Fruit fly (Drosophila melanogaster) whole organism, adult: ENCODE data around the gene CG7714.

Source experiments
- CG11617 ChIP-seq: fragments of 200-800 bp; sonication (Bioruptor generic); optimal IDR thresholded peaks from 2 replicates; lab custom pipeline; 2017; ENCODE audit warnings: mild to moderate bottlenecking, missing biosample characterization, missing genetic modification reagents, missing genetic modification characterization
- CG12768 ChIP-seq: fragments of 200-800 bp; sonication (Bioruptor generic); optimal IDR thresholded peaks from 2 replicates; lab custom pipeline; 2017; ENCODE audit warnings: missing biosample characterization, missing genetic modification characterization, mild to moderate bottlenecking, moderate library complexity, missing genetic modification reagents
- CG14711 ChIP-seq: fragments of 200-800 bp; sonication (Bioruptor generic); optimal IDR thresholded peaks from 2 replicates; lab custom pipeline; 2018; ENCODE audit warnings: missing biosample characterization, mild to moderate bottlenecking, missing genetic modification characterization, moderate library complexity
- CG1620 ChIP-seq: fragments of 200-800 bp; sonication (Bioruptor generic); optimal IDR thresholded peaks from 2 replicates; lab custom pipeline; 2016; ENCODE audit warnings: missing biosample characterization, missing genetic modification characterization
- CG33017 ChIP-seq: fragments of 200-800 bp; sonication (Bioruptor generic); optimal IDR thresholded peaks from 2 replicates; lab custom pipeline; 2018; ENCODE audit warnings: missing biosample characterization, mild to moderate bottlenecking, missing genetic modification characterization, moderate library complexity
- CG5204 ChIP-seq: fragments of 200-800 bp; sonication (Bioruptor generic); optimal IDR thresholded peaks from 2 replicates; lab custom pipeline; 2016; ENCODE audit warnings: missing biosample characterization, missing genetic modification characterization
- CG7045 ChIP-seq: fragments of 200-800 bp; sonication (Bioruptor generic); optimal IDR thresholded peaks from 2 replicates; lab custom pipeline; 2017; ENCODE audit warnings: missing biosample characterization, mild to moderate bottlenecking, missing genetic modification characterization
- CG7101 ChIP-seq: fragments of 200-800 bp; sonication (Bioruptor generic); optimal IDR thresholded peaks from 2 replicates; lab custom pipeline; 2018; ENCODE audit warnings: missing biosample characterization, mild to moderate bottlenecking, missing genetic modification characterization, moderate library complexity
- Clk ChIP-seq: fragments of 200-800 bp; sonication (Bioruptor generic); optimal IDR thresholded peaks from 2 replicates; lab custom pipeline; 2017; ENCODE audit warnings: missing biosample characterization, missing genetic modification characterization
- Crg-1 ChIP-seq: fragments of 200-800 bp; sonication (Bioruptor generic); optimal IDR thresholded peaks from 2 replicates; lab custom pipeline; 2016; ENCODE audit warnings: missing biosample characterization, missing genetic modification characterization
- Hr96 ChIP-seq: fragments of 200-800 bp; sonication (Bioruptor generic); optimal IDR thresholded peaks from 2 replicates; lab custom pipeline; 2016; ENCODE audit warnings: missing biosample characterization, missing genetic modification characterization
- Mnt ChIP-seq: fragments of 200-800 bp; sonication (Bioruptor generic); optimal IDR thresholded peaks from 2 replicates; lab custom pipeline; 2016; ENCODE audit warnings: missing biosample characterization, mild to moderate bottlenecking, missing genetic modification characterization
- bab1 ChIP-seq: fragments of 200-800 bp; sonication (Bioruptor generic); optimal IDR thresholded peaks from 3 replicates; lab custom pipeline; 2019; ENCODE audit warnings: missing biosample characterization, mild to moderate bottlenecking, missing genetic modification characterization, moderate library complexity
- cic ChIP-seq: fragments of 200-800 bp; sonication (Bioruptor generic); optimal IDR thresholded peaks from 2 replicates; lab custom pipeline; 2017; ENCODE audit warnings: missing biosample characterization, mild to moderate bottlenecking, missing genetic modification characterization, moderate library complexity
- cnc ChIP-seq, 2 experiments: fragments of >200 bp; optimal IDR thresholded peaks; 2 replicates each; lab custom pipeline; 2017
- kay ChIP-seq: fragments of 200-800 bp; sonication (Bioruptor generic); peaks from one replicate; lab custom pipeline; 2016; ENCODE audit warnings: missing biosample characterization, missing genetic modification characterization, borderline replicate concordance
- pad ChIP-seq: fragments of 200-800 bp; sonication (Bioruptor generic); optimal IDR thresholded peaks from 3 replicates; lab custom pipeline; 2017; ENCODE audit warnings: missing biosample characterization, missing genetic modification characterization, mild to moderate bottlenecking, moderate library complexity, missing genetic modification reagents
- tj ChIP-seq: fragments of 200-800 bp; sonication (Bioruptor generic); optimal IDR thresholded peaks from 3 replicates; lab custom pipeline; 2017; ENCODE audit warnings: missing biosample characterization, mild to moderate bottlenecking, missing genetic modification characterization, moderate library complexity
- toe ChIP-seq: fragments of 200-800 bp; sonication (Bioruptor generic); optimal IDR thresholded peaks from 2 replicates; lab custom pipeline; 2016; ENCODE audit warnings: missing biosample characterization, missing genetic modification characterization

Gene CG7714

dm6 chr3R:18706289-18706688 is 19.9 kb downstream of the CG7714 start:
- no peak for TF ChIP-seq Crg-1
- TF ChIP-seq CG14711 (tag; lab: Kevin White, UChicago) = no peak
- TF ChIP-seq Mnt = no peak
- TF ChIP-seq pad (GFP tag; lab: Kevin White, UChicago) = no peak
- no peak for TF ChIP-seq CG7045 (GFP tag; lab: Kevin White, UChicago)
- no peak for TF ChIP-seq CG1620 (GFP tag; lab: Kevin White, UChicago)
- TF ChIP-seq Hr96 (GFP tag; lab: Kevin White, UChicago) = no peak
- no peak for TF ChIP-seq toe (GFP tag; lab: Kevin White, UChicago)
- no peak for TF ChIP-seq bab1 (GFP tag; lab: Kevin White, UChicago)
- TF ChIP-seq Clk = no peak
- no peak for TF ChIP-seq CG12768 (GFP tag; lab: Kevin White, UChicago)
- no peak for TF ChIP-seq CG11617 (GFP tag; lab: Kevin White, UChicago)
- no peak for TF ChIP-seq cic (GFP tag; lab: Kevin White, UChicago)
- TF ChIP-seq kay (GFP tag; lab: Kevin White, UChicago) = no peak

- TF ChIP-seq kay (GFP tag; lab: Kevin White, UChicago) = no peak
- peak; percentile 77 for TF ChIP-seq pad (GFP tag; lab: Kevin White, UChicago)
Measured at dm6 chr3R:18705150-18705549, 21.1 kb downstream of the CG7714 start, which contains the start of the genes ChAT and VAChT. Gene ChAT (plus strand): TSS chr3R:18705501. Gene VAChT (plus strand): TSS chr3R:18705501.

dm6 chr3R:18703514-18703913 is 22.7 kb downstream of the CG7714 start:
- TF ChIP-seq CG7101 = no peak
- TF ChIP-seq pad (GFP tag; lab: Kevin White, UChicago) = no peak
- TF ChIP-seq bab1 (GFP tag; lab: Kevin White, UChicago) = no peak
- TF ChIP-seq CG12768 (GFP tag; lab: Kevin White, UChicago) = no peak
- TF ChIP-seq Hr96 (GFP tag; lab: Kevin White, UChicago) = no peak

dm6 chr3R:18698855-18699569 is 27.2 kb downstream of the CG7714 start:
- TF ChIP-seq Crg-1 = no peak
- TF ChIP-seq CG5204 (GFP tag; lab: Kevin White, UChicago) = no peak
- TF ChIP-seq pad (GFP tag; lab: Kevin White, UChicago) = peak; percentile 93
- TF ChIP-seq bab1 (GFP tag; lab: Kevin White, UChicago) = no peak
- TF ChIP-seq Clk = no peak
- TF ChIP-seq CG7045 (GFP tag; lab: Kevin White, UChicago) = no peak

dm6 chr3R:18694952-18695351 is 31.3 kb downstream of the CG7714 start, which contains the start of gene CG34282:
Gene CG34282 (plus strand): TSS chr3R:18695252.
- no peak for TF ChIP-seq tj (GFP tag; lab: Kevin White, UChicago)

dm6 chr3R:18693611-18694010 is 32.6 kb downstream of the CG7714 start, which contains the start of gene CG14300:
Gene CG14300 (minus strand): TSS chr3R:18693711.
- TF ChIP-seq Clk (no peak), cic (GFP tag; lab: Kevin White, UChicago) (no peak), CG33017 (tag; lab: Kevin White, UChicago) (no peak), pad (GFP tag; lab: Kevin White, UChicago) (no peak), CG11617 (GFP tag; lab: Kevin White, UChicago) (no peak), CG12768 (GFP tag; lab: Kevin White, UChicago) (no peak), CG1620 (GFP tag; lab: Kevin White, UChicago) (no peak), tj (GFP tag; lab: Kevin White, UChicago) (no peak), CG7045 (GFP tag; lab: Kevin White, UChicago) (no peak)

- TF ChIP-seq Mnt = no peak
- no peak for TF ChIP-seq CG11617 (GFP tag; lab: Kevin White, UChicago)
Measured at dm6 chr3R:18692619-18693018, 33.6 kb downstream of the CG7714 start, which contains the start of gene Muc91C. Gene Muc91C (minus strand): TSS chr3R:18692719.

- TF ChIP-seq CG7045 (GFP tag; lab: Kevin White, UChicago) (no peak), CG12768 (GFP tag; lab: Kevin White, UChicago) (no peak), tj (GFP tag; lab: Kevin White, UChicago) (no peak), CG33017 (tag; lab: Kevin White, UChicago) (no peak), CG5204 (GFP tag; lab: Kevin White, UChicago) (no peak), CG1620 (GFP tag; lab: Kevin White, UChicago) (no peak), toe (GFP tag; lab: Kevin White, UChicago) (no peak), Mnt (no peak), pad (GFP tag; lab: Kevin White, UChicago) (no peak), bab1 (GFP tag; lab: Kevin White, UChicago) (no peak), Hr96 (GFP tag; lab: Kevin White, UChicago) (no peak), cnc (optimal IDR thresholded peaks at IDR 0.05; lab: Kevin White, UChicago) (no peak), cic (GFP tag; lab: Kevin White, UChicago) (no peak), Clk (no peak), CG7101 (no peak)
Measured at dm6 chr3R:18681054-18681453, 45.2 kb downstream of the CG7714 start.
